Fruit fly (Drosophila melanogaster) whole organism, embryonic: ENCODE data around the gene dbf.

Experiments
- Bteb2 ChIP-seq: fragments of 200-800 bp; sonication (Bioruptor generic); optimal IDR thresholded peaks from 2 replicates; lab custom pipeline; 2016; ENCODE audit warnings: missing biosample characterization, missing genetic modification characterization
- CG10321 ChIP-seq: fragments of 200-800 bp; sonication (Bioruptor generic); IDR thresholded peaks from 2 replicates; pipeline ENCODE4 v1.3.6; 2022; ENCODE audit warnings: missing biosample characterization, missing genetic modification characterization
- CG10366 ChIP-seq: fragments of 200-800 bp; sonication (Bioruptor generic); IDR thresholded peaks from 2 replicates; pipeline ENCODE4 v1.3.6; 2022; ENCODE audit warnings: missing biosample characterization, missing genetic modification characterization
- CG1233 ChIP-seq: fragments of 200-800 bp; sonication (Bioruptor generic); optimal IDR thresholded peaks from 4 replicates; lab custom pipeline; 2018; ENCODE audit warnings: missing biosample characterization, mild to moderate bottlenecking, missing genetic modification characterization
- CG12769 ChIP-seq: fragments of 200-800 bp; sonication (Bioruptor generic); optimal IDR thresholded peaks from 2 replicates; lab custom pipeline; 2019; ENCODE audit warnings: missing biosample characterization, mild to moderate bottlenecking, missing genetic modification characterization, moderate library complexity
- CG13287 ChIP-seq: fragments of 200-800 bp; sonication (Bioruptor generic); IDR thresholded peaks from 2 replicates; pipeline ENCODE4 v1.3.6; 2022; ENCODE audit warnings: missing biosample characterization, missing genetic modification characterization; ENCODE audit not compliant: partially characterized antibody
- CG15073 ChIP-seq: fragments of 200-800 bp; sonication (Bioruptor generic); optimal IDR thresholded peaks from 2 replicates; lab custom pipeline; 2016; ENCODE audit warnings: missing biosample characterization, missing genetic modification characterization
- CG16863 ChIP-seq: fragments of 200-800 bp; sonication (Bioruptor generic); optimal IDR thresholded peaks from 3 replicates; lab custom pipeline; 2016; ENCODE audit warnings: missing biosample characterization, missing genetic modification characterization
- CG1792 ChIP-seq: fragments of 200-800 bp; sonication (Bioruptor generic); optimal IDR thresholded peaks from 2 replicates; lab custom pipeline; 2016; ENCODE audit warnings: missing biosample characterization, missing genetic modification characterization
- CG1832 ChIP-seq: fragments of 200-800 bp; sonication (Bioruptor generic); optimal IDR thresholded peaks from 2 replicates; lab custom pipeline; 2017; ENCODE audit warnings: missing biosample characterization, mild to moderate bottlenecking, missing genetic modification characterization, inconsistent platforms
- CG18476 ChIP-seq: fragments of 200-800 bp; sonication (Bioruptor generic); optimal IDR thresholded peaks from 2 replicates; lab custom pipeline; 2016; ENCODE audit warnings: missing biosample characterization, mild to moderate bottlenecking, missing genetic modification characterization
- CG2889 ChIP-seq: fragments of 200-800 bp; sonication (Bioruptor generic); IDR thresholded peaks from 3 replicates; pipeline ENCODE4 v1.3.6; 2022; ENCODE audit warnings: missing biosample characterization, missing genetic modification characterization
- CG32767 ChIP-seq: fragments of 200-800 bp; sonication (Bioruptor generic); IDR thresholded peaks from 2 replicates; pipeline ENCODE4 v1.3.6; 2022; ENCODE audit warnings: missing biosample characterization, missing genetic modification characterization
- CG34224 ChIP-seq: fragments of 200-800 bp; sonication (Bioruptor generic); IDR thresholded peaks from 3 replicates; pipeline ENCODE4 v1.3.6; 2022; ENCODE audit warnings: missing biosample characterization, missing genetic modification characterization; ENCODE audit not compliant: partially characterized antibody
- CG34422 ChIP-seq: fragments of 200-800 bp; sonication (Bioruptor generic); IDR thresholded peaks from 3 replicates; pipeline ENCODE4 v1.3.6; 2022; ENCODE audit warnings: missing biosample characterization, missing genetic modification characterization
- CG3726 ChIP-seq: fragments of 200-800 bp; sonication (Bioruptor generic); IDR thresholded peaks from 3 replicates; pipeline ENCODE4, ENCODE4 v1.3.6; 2022; ENCODE audit warnings: missing biosample characterization, missing genetic modification characterization
- CG4707 ChIP-seq: fragments of 200-800 bp; sonication (Bioruptor generic); optimal IDR thresholded peaks from 2 replicates; lab custom pipeline; 2018; ENCODE audit warnings: missing biosample characterization, mild to moderate bottlenecking, missing genetic modification characterization, moderate library complexity
- CG5953 ChIP-seq: fragments of 200-800 bp; sonication (Bioruptor generic); IDR thresholded peaks from 2 replicates; pipeline ENCODE4 v1.3.6; 2022; ENCODE audit warnings: missing biosample characterization, missing genetic modification characterization
- CG6175 ChIP-seq: fragments of 200-800 bp; sonication (Bioruptor generic); IDR thresholded peaks from 3 replicates; pipeline ENCODE4 v1.3.6; 2022; ENCODE audit warnings: missing biosample characterization, missing genetic modification characterization
- CG6765 ChIP-seq: fragments of 200-800 bp; sonication (Bioruptor generic); optimal IDR thresholded peaks from 3 replicates; lab custom pipeline; 2017; ENCODE audit warnings: missing biosample characterization, mild to moderate bottlenecking, missing genetic modification characterization
- CG7372 ChIP-seq: fragments of 200-800 bp; sonication (Bioruptor generic); IDR thresholded peaks from 2 replicates; pipeline ENCODE4 v1.3.6; 2022; ENCODE audit warnings: missing biosample characterization, missing genetic modification characterization
- CTCF ChIP-seq: fragments of 200-800 bp; sonication (Bioruptor generic); optimal IDR thresholded peaks from 2 replicates; lab custom pipeline; 2017; ENCODE audit warnings: missing biosample characterization, mild to moderate bottlenecking, missing genetic modification characterization, moderate library complexity
- D19A ChIP-seq: fragments of 200-800 bp; optimal IDR thresholded peaks from 3 replicates; lab custom pipeline; 2019; ENCODE audit warnings: missing biosample characterization, mild to moderate bottlenecking, missing genetic modification characterization, moderate library complexity
- Deaf1 ChIP-seq: fragments of 200-800 bp; optimal IDR thresholded peaks from 3 replicates; lab custom pipeline; 2019; ENCODE audit warnings: missing biosample characterization, mild to moderate bottlenecking, missing genetic modification characterization, moderate library complexity
- Dll ChIP-seq: fragments of 200-800 bp; sonication (Bioruptor generic); IDR thresholded peaks from 4 replicates; pipeline ENCODE4 v1.3.6; 2022; ENCODE audit warnings: missing biosample characterization, missing genetic modification characterization; ENCODE audit not compliant: partially characterized antibody
- Doc3 ChIP-seq: fragments of 200-800 bp; sonication (Bioruptor generic); IDR thresholded peaks from 3 replicates; pipeline ENCODE4 v1.3.6; 2022; ENCODE audit warnings: missing biosample characterization, missing genetic modification characterization; ENCODE audit not compliant: partially characterized antibody
- H2.0 ChIP-seq: fragments of 200-800 bp; sonication (Bioruptor generic); IDR thresholded peaks from 2 replicates; pipeline ENCODE4 v1.3.6; 2022; ENCODE audit warnings: missing biosample characterization, missing genetic modification characterization
- HHEX ChIP-seq: fragments of 200-800 bp; sonication (Bioruptor generic); optimal IDR thresholded peaks from 3 replicates; lab custom pipeline; 2017; ENCODE audit warnings: missing biosample characterization, mild to moderate bottlenecking, missing genetic modification characterization, missing genetic modification reagents
- HmgZ ChIP-seq: fragments of 200-800 bp; sonication (Bioruptor generic); optimal IDR thresholded peaks from 2 replicates; lab custom pipeline; 2018; ENCODE audit warnings: missing biosample characterization, mild to moderate bottlenecking, missing genetic modification characterization
- Hmx ChIP-seq: fragments of 200-800 bp; sonication (Bioruptor generic); optimal IDR thresholded peaks from 2 replicates; lab custom pipeline; 2016; ENCODE audit warnings: missing biosample characterization, missing genetic modification characterization
- Hr39 ChIP-seq: fragments of >200 bp; optimal IDR thresholded peaks from 2 replicates; lab custom pipeline; 2017
- Max ChIP-seq: fragments of 200-800 bp; sonication (Bioruptor generic); optimal IDR thresholded peaks from 2 replicates; lab custom pipeline; 2016; ENCODE audit warnings: missing biosample characterization, mild to moderate bottlenecking, missing genetic modification characterization
- Sox100B ChIP-seq: fragments of 200-800 bp; sonication (Bioruptor generic); optimal IDR thresholded peaks from 3 replicates; lab custom pipeline; 2018; ENCODE audit warnings: missing biosample characterization, mild to moderate bottlenecking, missing genetic modification characterization
- Stat92E ChIP-seq, 3 experiments: fragments of >200 bp in 2 of 3; fragments of 200-800 bp in 1 of 3; sonication (Bioruptor generic) in 1 of 3; optimal IDR thresholded peaks; 2 replicates each; lab custom pipeline; 2017 to 2019; ENCODE audit warnings: missing biosample characterization in 3 of 3, missing genetic modification characterization in 3 of 3, mild to moderate bottlenecking in 1 of 3, moderate library complexity in 1 of 3
- abd-A ChIP-seq: fragments of 200-800 bp; sonication (Bioruptor generic); optimal IDR thresholded peaks from 3 replicates; lab custom pipeline; 2019; ENCODE audit warnings: missing biosample characterization, mild to moderate bottlenecking, missing genetic modification characterization, moderate library complexity
- ash1 ChIP-seq: fragments of 200-800 bp; sonication (Bioruptor generic); optimal IDR thresholded peaks from 2 replicates; lab custom pipeline; 2018; ENCODE audit warnings: missing biosample characterization, mild to moderate bottlenecking, missing genetic modification characterization
- br ChIP-seq: fragments of >200 bp; optimal IDR thresholded peaks from 2 replicates; lab custom pipeline; 2017
- cato ChIP-seq: fragments of 200-800 bp; sonication (Bioruptor generic); optimal IDR thresholded peaks from 2 replicates; lab custom pipeline; 2016; ENCODE audit warnings: missing biosample characterization, missing genetic modification characterization, borderline replicate concordance
- crc ChIP-seq: fragments of 200-800 bp; sonication (Bioruptor generic); optimal IDR thresholded peaks from 2 replicates; lab custom pipeline; 2016; ENCODE audit warnings: missing biosample characterization, missing genetic modification characterization
- crol ChIP-seq: fragments of 200-800 bp; sonication (Bioruptor generic); IDR thresholded peaks from 2 replicates; pipeline ENCODE4 v1.3.6; 2022; ENCODE audit warnings: missing biosample characterization, missing genetic modification characterization
- fd102C ChIP-seq: fragments of 200-800 bp; sonication (Bioruptor generic); optimal IDR thresholded peaks from 2 replicates; lab custom pipeline; 2018; ENCODE audit warnings: missing biosample characterization, mild to moderate bottlenecking, missing genetic modification characterization, moderate library complexity
- gsb ChIP-seq: fragments of 200-800 bp; sonication (Bioruptor generic); IDR thresholded peaks from 2 replicates; pipeline ENCODE4 v1.3.6; 2022; ENCODE audit warnings: missing biosample characterization, missing genetic modification characterization
- gsb-n ChIP-seq: fragments of 200-800 bp; sonication (Bioruptor generic); optimal IDR thresholded peaks from 3 replicates; lab custom pipeline; 2018; ENCODE audit warnings: missing biosample characterization, mild to moderate bottlenecking, missing genetic modification characterization
- jumu ChIP-seq: fragments of 200-800 bp; sonication (Bioruptor generic); optimal IDR thresholded peaks from 3 replicates; lab custom pipeline; 2016; ENCODE audit warnings: missing biosample characterization, missing genetic modification characterization
- knrl ChIP-seq: fragments of 200-800 bp; sonication (Bioruptor generic); IDR thresholded peaks from 3 replicates; pipeline ENCODE4 v1.3.6; 2022; ENCODE audit warnings: missing biosample characterization, missing genetic modification characterization; ENCODE audit not compliant: partially characterized antibody
- lmd ChIP-seq: fragments of 200-800 bp; sonication (Bioruptor generic); IDR thresholded peaks from 2 replicates; pipeline ENCODE4 v1.3.6; 2022; ENCODE audit warnings: missing biosample characterization, missing genetic modification characterization
- row ChIP-seq: fragments of 200-800 bp; sonication (Bioruptor generic); IDR thresholded peaks from 3 replicates; pipeline ENCODE4 v1.3.6; 2022; ENCODE audit warnings: missing biosample characterization, missing genetic modification characterization
- sc ChIP-seq, 3 experiments: fragments of >200 bp in 2 of 3; fragments of 200-800 bp in 1 of 3; sonication (Bioruptor generic) in 1 of 3; optimal IDR thresholded peaks; 2 replicates in 2 of 3; 3 replicates in 1 of 3; lab custom pipeline; 2017; ENCODE audit warnings: mild to moderate bottlenecking in 1 of 3, missing biosample characterization in 1 of 3, missing genetic modification characterization in 1 of 3, missing genetic modification reagents in 1 of 3
- schlank ChIP-seq: fragments of 200-800 bp; sonication (Bioruptor generic); optimal IDR thresholded peaks from 2 replicates; lab custom pipeline; 2018; ENCODE audit warnings: missing biosample characterization, mild to moderate bottlenecking, missing genetic modification characterization
- seq ChIP-seq: fragments of 200-800 bp; sonication (Bioruptor generic); IDR thresholded peaks from 2 replicates; pipeline ENCODE4 v1.3.6; 2022; ENCODE audit warnings: missing biosample characterization, missing genetic modification characterization
- sr ChIP-seq: fragments of 200-800 bp; sonication (Bioruptor generic); IDR thresholded peaks from 3 replicates; pipeline ENCODE4 v1.3.6; 2022; ENCODE audit warnings: missing biosample characterization, missing genetic modification characterization

Gene dbf

dm6 chr2L:10703281-10703680 is 51.9 kb downstream of the dbf start, which contains the start of gene CG6415 (continued):
- no peak for TF ChIP-seq CG5953
- TF ChIP-seq gsb (GFP tag; lab: Robert Waterston, UW) = peak; percentile 42; the same call in 1 of the 2 replicates
- peak; percentile 67 for TF ChIP-seq CG16863 (GFP tag; lab: Kevin White, UChicago)
- peak; percentile 73 for TF ChIP-seq seq (GFP tag; lab: Robert Waterston, UW)
- TF ChIP-seq Doc3 = no peak
- TF ChIP-seq lmd (GFP tag; lab: Robert Waterston, UW) = peak; percentile 74
- no peak for TF ChIP-seq CG1832 (GFP tag; lab: Kevin White, UChicago)
- TF ChIP-seq Stat92E (GFP tag; optimal IDR thresholded peaks at IDR 0.05; lab: Kevin White, UChicago) = no peak
- no peak for TF ChIP-seq CG13287 (GFP tag; lab: Robert Waterston, UW)
- 0 out of 2 replicates have a peak, but pooled peaks have one; percentile 21 for TF ChIP-seq crol (GFP tag; lab: Robert Waterston, UW)
- TF ChIP-seq Hmx (GFP tag; lab: Kevin White, UChicago) = no peak
- peak; percentile 78 for TF ChIP-seq CG12769 (tag; lab: Kevin White, UChicago)
- TF ChIP-seq Deaf1 (tag; lab: Kevin White, UChicago) = no peak
- TF ChIP-seq Sox100B (GFP tag; lab: Kevin White, UChicago) = peak; percentile 68
- no peak for TF ChIP-seq CG4707 (GFP tag; lab: Kevin White, UChicago)
- peak; percentile 68 for TF ChIP-seq CG10366 (GFP tag; lab: Robert Waterston, UW)
- peak; percentile 50; the same call in 1 of the 3 replicates for TF ChIP-seq CG2889 (GFP tag; lab: Robert Waterston, UW)
- TF ChIP-seq CG32767 (GFP tag; lab: Robert Waterston, UW) = peak; percentile 21; the same call in 1 of the 2 replicates
- TF ChIP-seq Max (GFP tag; lab: Kevin White, UChicago) = peak; percentile 3
- TF ChIP-seq row = peak; percentile 85
- TF ChIP-seq sr (GFP tag; lab: Robert Waterston, UW) = no peak
- no peak for TF ChIP-seq abd-A (tag; lab: Kevin White, UChicago)
- TF ChIP-seq CG1792 (GFP tag; lab: Kevin White, UChicago) = peak; percentile 71
- peak; percentile 70 for TF ChIP-seq gsb-n (tag; lab: Kevin White, UChicago)
- no peak for TF ChIP-seq knrl (GFP tag; lab: Robert Waterston, UW)
- no peak for TF ChIP-seq sc (optimal IDR thresholded peaks at IDR 0.05; lab: Kevin White, UChicago)
- TF ChIP-seq sc (GFP tag; optimal IDR thresholded peaks at IDR 0.05; lab: Kevin White, UChicago) = peak; percentile 47
- no peak for TF ChIP-seq Hr39 (lab: Kevin White, UChicago)
- peak; percentile 45 for TF ChIP-seq Bteb2 (GFP tag; lab: Kevin White, UChicago)
- TF ChIP-seq CG6765 (GFP tag; lab: Kevin White, UChicago) = peak; percentile 44
- TF ChIP-seq CG15073 = no peak
- TF ChIP-seq schlank (tag; lab: Kevin White, UChicago) = peak; percentile 25
- peak; percentile 61; the same call in 1 of the 3 replicates for TF ChIP-seq CG34422 (GFP tag; lab: Robert Waterston, UW)
- peak; percentile 46 for TF ChIP-seq jumu
- peak; percentile 77 for TF ChIP-seq H2.0 (GFP tag; lab: Robert Waterston, UW)
- no peak for TF ChIP-seq CTCF (GFP tag; lab: Kevin White, UChicago)
- TF ChIP-seq CG6175 (GFP tag; lab: Robert Waterston, UW) = no peak
- peak; percentile 52 for TF ChIP-seq crc (GFP tag; lab: Kevin White, UChicago)
- peak; percentile 65 for TF ChIP-seq CG1233 (GFP tag; lab: Kevin White, UChicago)
- TF ChIP-seq br (lab: Kevin White, UChicago) = no peak
- no peak for TF ChIP-seq D19A
- peak; percentile 4 for TF ChIP-seq cato (GFP tag; lab: Kevin White, UChicago)
- 0 out of 2 replicates have a peak, but pooled peaks have one; percentile 17 for TF ChIP-seq CG10321 (GFP tag; lab: Robert Waterston, UW)
- no peak for TF ChIP-seq fd102C (GFP tag; lab: Kevin White, UChicago)
- no peak for TF ChIP-seq ash1 (GFP tag; lab: Kevin White, UChicago)
- peak; percentile 70 for TF ChIP-seq HHEX (GFP tag; lab: Kevin White, UChicago)
- no peak for TF ChIP-seq CG34224 (GFP tag; lab: Robert Waterston, UW)
- no peak for TF ChIP-seq Dll (GFP tag; lab: Robert Waterston, UW)
- TF ChIP-seq CG3726 (GFP tag; lab: Robert Waterston, UW) = no peak
- peak; percentile 62 for TF ChIP-seq CG7372 (GFP tag; lab: Robert Waterston, UW)
- TF ChIP-seq HmgZ = peak; percentile 51
- TF ChIP-seq CG18476 (GFP tag; lab: Kevin White, UChicago) = peak; percentile 48
